Worm (Caenorhabditis elegans) whole organism, early embryonic: ENCODE data around the gene dct-11.

Experiments
- F13C5.2 ChIP-seq: sonication (generic microtip); optimal IDR thresholded peaks from 2 replicates; lab custom pipeline; 2017; ENCODE audit warnings: mild to moderate bottlenecking, missing genetic modification characterization, inconsistent platforms, missing compliant biosample characterization
- ama-1 ChIP-seq: fragments of 150-350 bp; optimal IDR thresholded peaks from 2 replicates; lab custom pipeline; 2014
- ets-7 ChIP-seq: sonication (generic microtip); optimal IDR thresholded peaks from 2 replicates; lab custom pipeline; 2016; ENCODE audit warnings: missing genotype, missing genetic modification characterization, missing compliant biosample characterization
- flt-1 ChIP-seq: fragments of 200-800 bp; sonication (Bioruptor generic); IDR thresholded peaks from 2 replicates; pipeline ENCODE4 v1.3.6; 2022; ENCODE audit warnings: missing genetic modification characterization, missing compliant biosample characterization
- hmg-4 ChIP-seq: fragments of 200-800 bp; sonication (Bioruptor generic); optimal IDR thresholded peaks from 2 replicates; lab custom pipeline; 2018; ENCODE audit warnings: mild to moderate bottlenecking, missing genetic modification characterization, missing compliant biosample characterization
- hnd-1 ChIP-seq: sonication (generic microtip); optimal IDR thresholded peaks from 2 replicates; lab custom pipeline; 2016; ENCODE audit warnings: missing genetic modification characterization, missing compliant biosample characterization
- pes-1 ChIP-seq: fragments of 200-800 bp; sonication (Bioruptor generic); IDR thresholded peaks from 2 replicates; pipeline ENCODE4 v1.3.6; 2022; ENCODE audit warnings: missing genetic modification reagents, missing genetic modification characterization, missing compliant biosample characterization
- scrt-1 ChIP-seq: fragments of 200-800 bp; sonication (Bioruptor generic); IDR thresholded peaks from 2 replicates; pipeline ENCODE4 v1.3.6; 2022; ENCODE audit warnings: missing genetic modification characterization, missing compliant biosample characterization
- tbx-37 ChIP-seq: fragments of 200-800 bp; sonication (Bioruptor generic); conservative IDR thresholded peaks from 2 replicates; pipeline ENCODE4 v1.3.6; 2022; ENCODE audit warnings: missing genetic modification reagents, missing genetic modification characterization, missing compliant biosample characterization

ce11 chrX:5811997-5812562, 27.5 kb downstream of the dct-11 start:
- TF ChIP-seq ama-1 = no peak
- no peak for TF ChIP-seq pes-1 (GFP tag; lab: Robert Waterston, UW)
- peak; percentile 94 for TF ChIP-seq hmg-4 (GFP tag; lab: Kevin White, UChicago)
- TF ChIP-seq ets-7 = peak; percentile 76
- peak; percentile 80 for TF ChIP-seq F13C5.2 (tag; lab: Kevin White, UChicago)
- peak; percentile 6; the same call in 1 of the 2 replicates for TF ChIP-seq scrt-1 (GFP tag; lab: Robert Waterston, UW)
- TF ChIP-seq hnd-1 (tag; lab: Kevin White, UChicago) = no peak
- TF ChIP-seq flt-1 = peak; percentile 60
- no peak for TF ChIP-seq tbx-37
